Fruit fly (Drosophila melanogaster): ENCODE data around the gene glo.

glo gene

DNA sequence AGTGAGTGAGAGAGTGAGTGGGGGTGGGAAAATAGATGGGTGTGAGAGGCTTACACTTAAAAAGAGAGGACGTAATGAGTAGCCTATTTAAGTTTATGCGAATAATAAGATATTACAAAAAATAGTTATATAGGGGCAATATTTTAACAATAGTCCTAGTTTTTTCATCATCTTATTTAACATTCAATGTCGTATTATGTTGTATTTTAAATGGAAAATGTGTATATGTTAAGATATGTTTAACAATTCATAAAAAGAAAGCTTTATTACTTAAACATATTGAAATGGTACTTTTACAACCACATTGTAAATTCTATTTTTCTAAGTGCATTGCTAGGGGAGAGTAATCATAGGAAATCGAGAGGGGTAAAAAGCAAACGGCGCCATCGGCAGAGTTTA lies 45.2 kb downstream of the glo start (continued):
- TF ChIP-seq pan (optimal IDR thresholded peaks at IDR 0.05) (no peak), pan (GFP tag; optimal IDR thresholded peaks at IDR 0.05 in 1 of 2, IDR thresholded peaks at IDR 0.05 in 1 of 2) (peak in 1 of 2 experiments; percentile 60), CG2116 (GFP tag; optimal IDR thresholded peaks at IDR 0.05) (no peak), gfzf (GFP tag; optimal IDR thresholded peaks at IDR 0.05) (no peak), CG5245 (GFP tag; optimal IDR thresholded peaks at IDR 0.05) (peak; percentile 8), bigmax (GFP tag; optimal IDR thresholded peaks at IDR 0.05) (no peak), CG7786 (GFP tag; optimal IDR thresholded peaks at IDR 0.05) (peak; percentile 30), Lhr (GFP tag; optimal IDR thresholded peaks at IDR 0.05) (no peak), NC2α (GFP tag; optimal IDR thresholded peaks at IDR 0.05) (no peak), tin (GFP tag; optimal IDR thresholded peaks at IDR 0.05) (peak; percentile 59), ci (GFP tag; IDR thresholded peaks at IDR 0.05) (no peak), Lim3 (GFP tag; IDR thresholded peaks at IDR 0.05) (no peak), Dad (GFP tag; optimal IDR thresholded peaks at IDR 0.05) (no peak), Xbp1 (GFP tag; optimal IDR thresholded peaks at IDR 0.05) (peak; percentile 70), Hsf (GFP tag; optimal IDR thresholded peaks at IDR 0.05) (peak; percentile 54), HLH3B (GFP tag; IDR thresholded peaks at IDR 0.05) (peak; percentile 51; the same call in 1 of the 2 replicates), mam (GFP tag; optimal IDR thresholded peaks at IDR 0.05) (peak; percentile 39), CG34376 (GFP tag; optimal IDR thresholded peaks at IDR 0.05) (peak; percentile 59), CG2889 (GFP tag; IDR thresholded peaks at IDR 0.05) (no peak), dan (GFP tag; IDR thresholded peaks at IDR 0.05) (no peak; the same call in 1 of the 2 replicates), Hr39 (optimal IDR thresholded peaks at IDR 0.05) (no peak), CG7745 (tag; optimal IDR thresholded peaks at IDR 0.05) (no peak), gsb-n (tag; optimal IDR thresholded peaks at IDR 0.05) (peak; percentile 77), CG11085 (GFP tag; IDR thresholded peaks at IDR 0.05) (no peak), gt (GFP tag; IDR thresholded peaks at IDR 0.05) (no peak), zfh1 (GFP tag; IDR thresholded peaks at IDR 0.05) (no peak), CG31224 (GFP tag; IDR thresholded peaks at IDR 0.05) (no peak), CG12744 (GFP tag; optimal IDR thresholded peaks at IDR 0.05) (peak; percentile 17), CG8089 (GFP tag; optimal IDR thresholded peaks at IDR 0.05) (no peak), CG7839 (tag; optimal IDR thresholded peaks at IDR 0.05) (peak; percentile 86), NK7.1 (GFP tag; optimal IDR thresholded peaks at IDR 0.05) (no peak), lab (GFP tag; optimal IDR thresholded peaks at IDR 0.05) (peak; percentile 84), CG7357 (GFP tag; IDR thresholded peaks at IDR 0.05) (0 out of 3 replicates have a peak, but pooled peaks have one; percentile 18), CG15011 (GFP tag; optimal IDR thresholded peaks at IDR 0.05) (peak; percentile 66), CG14667 (GFP tag; IDR thresholded peaks at IDR 0.05) (no peak), CG13296 (GFP tag; optimal IDR thresholded peaks at IDR 0.05) (peak; percentile 78), CG42726 (GFP tag; IDR thresholded peaks at IDR 0.05; ENCODE audit: partially characterized antibody) (no peak), CG17359 (tag; optimal IDR thresholded peaks at IDR 0.05) (peak; percentile 79), esg (GFP tag; conservative IDR thresholded peaks at IDR 0.05) (peak; percentile 55), Doc2 (GFP tag; IDR thresholded peaks at IDR 0.05) (no peak), CG31441 (GFP tag; IDR thresholded peaks at IDR 0.05) (peak; percentile 82), CG14050 (GFP tag; IDR thresholded peaks at IDR 0.05) (no peak), tna (GFP tag; IDR thresholded peaks at IDR 0.05; ENCODE audit: partially characterized antibody) (no peak), CG33213 (GFP tag; optimal IDR thresholded peaks at IDR 0.05) (no peak), HmgZ (tag; optimal IDR thresholded peaks at IDR 0.05) (peak; percentile 36), Ravus (GFP tag; IDR thresholded peaks at IDR 0.05) (no peak), jing (GFP tag; optimal IDR thresholded peaks at IDR 0.05) (no peak), pfk (GFP tag; optimal IDR thresholded peaks at IDR 0.05) (no peak), CG9817 (tag; optimal IDR thresholded peaks at IDR 0.05) (peak; percentile 63), odd (GFP tag; optimal IDR thresholded peaks at IDR 0.05) (peak; percentile 68), oc (tag; optimal IDR thresholded peaks at IDR 0.05) (no peak), CG8478 (optimal IDR thresholded peaks at IDR 0.05) (no peak)
